Fruit fly (Drosophila melanogaster): ENCODE data around the gene Hcs.

The Hcs gene

DNA sequence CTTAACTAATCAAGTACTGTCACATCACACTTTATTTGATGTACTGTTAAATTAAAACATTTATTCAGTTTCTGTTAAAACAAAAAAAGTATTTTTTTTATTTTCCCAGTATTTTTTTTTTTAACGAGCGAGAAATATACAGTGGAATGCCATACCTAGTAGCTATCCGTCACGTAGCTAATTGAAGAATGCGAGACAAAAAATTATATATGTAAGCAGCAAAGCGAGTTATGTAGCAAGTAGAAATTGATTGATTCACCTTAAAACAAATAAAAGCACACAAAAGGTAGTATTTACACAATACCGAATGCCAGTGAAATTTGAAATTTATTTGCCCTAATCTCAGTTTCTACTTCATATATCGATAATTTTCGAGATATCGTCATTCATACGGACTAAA lies 35.9 kb upstream of the Hcs start (continued):
- TF ChIP-seq Meics (GFP tag; optimal IDR thresholded peaks at IDR 0.05) (no peak), Lhr (GFP tag; optimal IDR thresholded peaks at IDR 0.05) (peak; percentile 28), CG32772 (GFP tag; IDR thresholded peaks at IDR 0.05) (no peak), CTCF (GFP tag; optimal IDR thresholded peaks at IDR 0.05) (peak; percentile 12), CG8290 (GFP tag; optimal IDR thresholded peaks at IDR 0.05) (no peak), CG8290 (tag; optimal IDR thresholded peaks at IDR 0.05) (no peak), CG17361 (GFP tag; IDR thresholded peaks at IDR 0.05) (no peak), CG12942 (GFP tag; optimal IDR thresholded peaks at IDR 0.05) (no peak), CG18599 (GFP tag; optimal IDR thresholded peaks at IDR 0.05) (no peak), Dp (GFP tag; optimal IDR thresholded peaks at IDR 0.05) (peak; percentile 30), mirr (GFP tag; optimal IDR thresholded peaks at IDR 0.05) (no peak), CG4854 (GFP tag; optimal IDR thresholded peaks at IDR 0.05) (no peak), CG2116 (GFP tag; optimal IDR thresholded peaks at IDR 0.05) (no peak), hkb (optimal IDR thresholded peaks at IDR 0.05) (no peak), hkb (GFP tag; IDR thresholded peaks at IDR 0.05) (no peak), CG9932 (GFP tag; IDR thresholded peaks at IDR 0.05) (no peak), schlank (tag; optimal IDR thresholded peaks at IDR 0.05) (no peak), CG8388 (GFP tag; optimal IDR thresholded peaks at IDR 0.05) (no peak), row (GFP tag; IDR thresholded peaks at IDR 0.05) (peak; percentile 21; the same call in 1 of the 3 replicates), kni (GFP tag; optimal IDR thresholded peaks at IDR 0.05) (no peak), MTF-1 (GFP tag; optimal IDR thresholded peaks at IDR 0.05; ENCODE audit: borderline replicate concordance) (no peak), Rx (GFP tag; IDR thresholded peaks at IDR 0.05) (no peak), CG12219 (GFP tag; optimal IDR thresholded peaks at IDR 0.05) (no peak), CG17359 (tag; optimal IDR thresholded peaks at IDR 0.05) (peak; percentile 58), pho (GFP tag; optimal IDR thresholded peaks at IDR 0.05) (no peak), CG5245 (GFP tag; optimal IDR thresholded peaks at IDR 0.05) (no peak), knrl (GFP tag; IDR thresholded peaks at IDR 0.05; ENCODE audit: partially characterized antibody) (peak; percentile 44; the same call in 1 of the 3 replicates), sqz (GFP tag; optimal IDR thresholded peaks at IDR 0.05) (peak; percentile 82), bcd (GFP tag; optimal IDR thresholded peaks at IDR 0.05) (peak; percentile 19), cato (GFP tag; optimal IDR thresholded peaks at IDR 0.05; ENCODE audit: borderline replicate concordance) (no peak), Sry-δ (GFP tag; optimal IDR thresholded peaks at IDR 0.05) (peak; percentile 32), Dbx (GFP tag; IDR thresholded peaks at IDR 0.05) (no peak), CG6791 (GFP tag; IDR thresholded peaks at IDR 0.05; ENCODE audit: partially characterized antibody) (peak; percentile 54; the same call in 2 of the 3 replicates), CG8089 (GFP tag; optimal IDR thresholded peaks at IDR 0.05) (no peak), unc-4 (GFP tag; IDR thresholded peaks at IDR 0.05; ENCODE audit: partially characterized antibody) (no peak), CG15514 (GFP tag; optimal IDR thresholded peaks at IDR 0.05) (no peak), Ravus (GFP tag; IDR thresholded peaks at IDR 0.05) (no peak), dm (GFP tag; optimal IDR thresholded peaks at IDR 0.05) (no peak), CG4424 (GFP tag; optimal IDR thresholded peaks at IDR 0.05) (peak; percentile 52), CG6254 (GFP tag; optimal IDR thresholded peaks at IDR 0.05) (no peak), HmgD (GFP tag; optimal IDR thresholded peaks at IDR 0.05) (peak; percentile 63), Nf-YB (GFP tag; optimal IDR thresholded peaks at IDR 0.05) (no peak), BtbVII (GFP tag; optimal IDR thresholded peaks at IDR 0.05) (no peak), CG16813 (GFP tag; IDR thresholded peaks at IDR 0.05; ENCODE audit: partially characterized antibody) (peak; percentile 43), bbx (GFP tag; IDR thresholded peaks at IDR 0.05; ENCODE audit: partially characterized antibody) (peak; percentile 33; the same call in 1 of the 2 replicates), CG12104 (GFP tag; optimal IDR thresholded peaks at IDR 0.05) (no peak), gce (GFP tag; IDR thresholded peaks at IDR 0.05) (no peak), CG9817 (tag; optimal IDR thresholded peaks at IDR 0.05) (peak; percentile 1), mld (GFP tag; IDR thresholded peaks at IDR 0.05; ENCODE audit: partially characterized antibody) (no peak), nerfin-2 (GFP tag; IDR thresholded peaks at IDR 0.05; ENCODE audit: partially characterized antibody) (no peak), CG8359 (GFP tag; optimal IDR thresholded peaks at IDR 0.05; ENCODE audit: borderline replicate concordance) (no peak)

Measured in whole organism, embryonic.